Worm (Caenorhabditis elegans) whole organism, late embryonic: ENCODE data around the gene ZK250.14.

Experiments used
- C08G9.2 ChIP-seq: sonication (generic microtip); optimal IDR thresholded peaks from 2 replicates; lab custom pipeline; 2016; ENCODE audit warnings: mild to moderate bottlenecking, missing genetic modification characterization, moderate library complexity, missing compliant biosample characterization
- C38D4.7 ChIP-seq: fragments of 200-800 bp; sonication (Bioruptor generic); optimal IDR thresholded peaks from 2 replicates; lab custom pipeline; 2018; ENCODE audit warnings: mild to moderate bottlenecking, missing genetic modification characterization, moderate library complexity, missing compliant biosample characterization
- F13H6.1 ChIP-seq: sonication (generic microtip); optimal IDR thresholded peaks from 2 replicates; lab custom pipeline; 2016; ENCODE audit warnings: missing genetic modification characterization, missing compliant biosample characterization
- K02D7.2 ChIP-seq: sonication (generic microtip); optimal IDR thresholded peaks from 2 replicates; lab custom pipeline; 2017; ENCODE audit warnings: mild to moderate bottlenecking, missing genetic modification characterization, missing compliant biosample characterization
- K09A11.1 ChIP-seq: sonication (generic microtip); optimal IDR thresholded peaks from 2 replicates; lab custom pipeline; 2017; ENCODE audit warnings: antibody characterized with exemption, mild to moderate bottlenecking, missing genetic modification characterization, missing compliant biosample characterization; ENCODE audit not compliant: insufficient read depth
- T23F11.4 ChIP-seq: fragments of 200-800 bp; sonication (Bioruptor generic); optimal IDR thresholded peaks from 2 replicates; lab custom pipeline; 2018; ENCODE audit warnings: mild to moderate bottlenecking, missing genetic modification characterization, missing compliant biosample characterization
- ahr-1 ChIP-seq: sonication (generic microtip); optimal IDR thresholded peaks from 2 replicates; lab custom pipeline; 2016; ENCODE audit warnings: missing genetic modification characterization, missing compliant biosample characterization
- ama-1 ChIP-seq: fragments of 150-350 bp; optimal IDR thresholded peaks from 2 replicates; lab custom pipeline; 2014
- ceh-14 ChIP-seq: sonication (generic microtip); optimal IDR thresholded peaks from 2 replicates; lab custom pipeline; 2016; ENCODE audit warnings: missing genotype, missing genetic modification characterization, missing compliant biosample characterization
- ceh-24 ChIP-seq: sonication (generic microtip); optimal IDR thresholded peaks from 2 replicates; lab custom pipeline; 2016; ENCODE audit warnings: mild to moderate bottlenecking, missing genetic modification characterization, missing compliant biosample characterization
- ceh-30 ChIP-seq: fragments of 150-350 bp; optimal IDR thresholded peaks from 2 replicates; lab custom pipeline; 2014; ENCODE audit warnings: missing biosample characterization, missing genetic modification characterization
- ceh-31 ChIP-seq: sonication (generic microtip); optimal IDR thresholded peaks from 2 replicates; lab custom pipeline; 2016; ENCODE audit warnings: missing genetic modification characterization, missing compliant biosample characterization
- ceh-48 ChIP-seq: sonication (generic microtip); optimal IDR thresholded peaks from 2 replicates; lab custom pipeline; 2016; ENCODE audit warnings: missing genetic modification characterization, inconsistent platforms, missing compliant biosample characterization
- ceh-6 ChIP-seq: fragments of 200-800 bp; sonication (Bioruptor generic); optimal IDR thresholded peaks from 2 replicates; lab custom pipeline; 2018; ENCODE audit warnings: mild to moderate bottlenecking, missing genetic modification characterization, missing compliant biosample characterization
- elt-2 ChIP-seq: sonication (generic microtip); optimal IDR thresholded peaks from 2 replicates; lab custom pipeline; 2016; ENCODE audit warnings: missing genetic modification reagents, missing genetic modification characterization, missing compliant biosample characterization
- elt-4 ChIP-seq: sonication (generic microtip); optimal IDR thresholded peaks from 2 replicates; lab custom pipeline; 2016; ENCODE audit warnings: missing genetic modification characterization, missing compliant biosample characterization
- fkh-10 ChIP-seq: fragments of 150-350 bp; optimal IDR thresholded peaks from 2 replicates; lab custom pipeline; 2014; ENCODE audit warnings: missing biosample characterization, missing genetic modification reagents, missing genetic modification characterization
- fkh-6 ChIP-seq: sonication (generic microtip); optimal IDR thresholded peaks from 2 replicates; lab custom pipeline; 2016; ENCODE audit warnings: missing genetic modification characterization, missing compliant biosample characterization
- hlh-13 ChIP-seq: fragments of 200-800 bp; sonication (Bioruptor generic); optimal IDR thresholded peaks from 2 replicates; lab custom pipeline; 2018; ENCODE audit warnings: mild to moderate bottlenecking, missing genetic modification characterization, missing compliant biosample characterization
- hlh-15 ChIP-seq: sonication (generic microtip); optimal IDR thresholded peaks from 2 replicates; lab custom pipeline; 2016; ENCODE audit warnings: missing genetic modification characterization, missing compliant biosample characterization
- lim-6 ChIP-seq: sonication (generic microtip); optimal IDR thresholded peaks from 2 replicates; lab custom pipeline; 2016; ENCODE audit warnings: missing genetic modification characterization, missing compliant biosample characterization
- lin-11 ChIP-seq: fragments of 200-800 bp; sonication (Bioruptor generic); optimal IDR thresholded peaks from 2 replicates; lab custom pipeline; 2018; ENCODE audit warnings: mild to moderate bottlenecking, missing genetic modification characterization, missing compliant biosample characterization
- mec-3 ChIP-seq: sonication (generic microtip); optimal IDR thresholded peaks from 2 replicates; lab custom pipeline; 2016; ENCODE audit warnings: borderline replicate concordance, missing genetic modification characterization, missing compliant biosample characterization
- nfya-1 ChIP-seq: sonication (generic microtip); optimal IDR thresholded peaks from 2 replicates; lab custom pipeline; 2017; ENCODE audit warnings: missing genetic modification characterization, mild to moderate bottlenecking, missing compliant biosample characterization, antibody characterized with exemption, moderate library complexity
- odd-2 ChIP-seq: sonication (generic microtip); optimal IDR thresholded peaks from 2 replicates; lab custom pipeline; 2017; ENCODE audit warnings: antibody characterized with exemption, mild to moderate bottlenecking, missing genetic modification characterization, missing compliant biosample characterization
- pag-3 ChIP-seq: sonication (generic microtip); optimal IDR thresholded peaks from 2 replicates; lab custom pipeline; 2016; ENCODE audit warnings: missing compliant biosample characterization, missing genetic modification characterization, borderline replicate concordance
- pat-9 ChIP-seq: fragments of 200-800 bp; sonication (Bioruptor generic); optimal IDR thresholded peaks from 2 replicates; lab custom pipeline; 2018; ENCODE audit warnings: mild to moderate bottlenecking, missing genetic modification characterization, moderate library complexity, missing compliant biosample characterization
- pax-1 ChIP-seq: fragments of 150-350 bp; optimal IDR thresholded peaks from 2 replicates; lab custom pipeline; 2014; ENCODE audit warnings: missing biosample characterization, missing genetic modification characterization
- pros-1 ChIP-seq: fragments of 150-350 bp; optimal IDR thresholded peaks from 2 replicates; lab custom pipeline; 2014; ENCODE audit warnings: missing biosample characterization, missing genetic modification reagents, missing genetic modification characterization
- rnt-1 ChIP-seq: sonication (generic microtip); optimal IDR thresholded peaks from 2 replicates; lab custom pipeline; 2016; ENCODE audit warnings: missing genetic modification characterization, missing compliant biosample characterization
- sdc-2 ChIP-seq: sonication (generic microtip); optimal IDR thresholded peaks from 2 replicates; lab custom pipeline; 2016; ENCODE audit warnings: missing genotype, missing genetic modification characterization, missing compliant biosample characterization
- sox-2 ChIP-seq: fragments of 200-800 bp; sonication (Bioruptor generic); IDR thresholded peaks from 2 replicates; pipeline ENCODE4 v1.3.6; 2022; ENCODE audit warnings: missing genetic modification reagents, missing genetic modification characterization, missing compliant biosample characterization
- syd-9 ChIP-seq: sonication (generic microtip); optimal IDR thresholded peaks from 2 replicates; lab custom pipeline; 2016; ENCODE audit warnings: mild to moderate bottlenecking, missing genetic modification characterization, moderate library complexity, missing compliant biosample characterization
- tbx-2 ChIP-seq: sonication (generic microtip); optimal IDR thresholded peaks from 2 replicates; lab custom pipeline; 2016; ENCODE audit warnings: missing genetic modification characterization, missing compliant biosample characterization
- ttx-3 ChIP-seq: sonication (generic microtip); optimal IDR thresholded peaks from 2 replicates; lab custom pipeline; 2016; ENCODE audit warnings: missing genetic modification reagents, missing genetic modification characterization, missing compliant biosample characterization
- unc-3 ChIP-seq, 2 experiments: fragments of 200-800 bp in 1 of 2; sonication (Bioruptor generic) in 1 of 2; sonication (generic microtip) in 1 of 2; conservative IDR thresholded peaks in 1 of 2; optimal IDR thresholded peaks in 1 of 2; 2 replicates each; pipeline versions ENCODE4 v1.3.6 to Lab custom; 2016 to 2022; ENCODE audit warnings: missing compliant biosample characterization in 2 of 2, missing genetic modification characterization in 2 of 2, missing genetic modification reagents in 1 of 2
- unc-42 ChIP-seq: sonication (generic microtip); optimal IDR thresholded peaks from 2 replicates; lab custom pipeline; 2016; ENCODE audit warnings: missing genotype, missing genetic modification characterization, missing compliant biosample characterization
- unc-55 ChIP-seq: sonication (generic microtip); optimal IDR thresholded peaks from 2 replicates; lab custom pipeline; 2017; ENCODE audit warnings: missing biosample characterization, missing genetic modification reagents, missing genetic modification characterization
- unc-86 ChIP-seq: sonication (generic microtip); optimal IDR thresholded peaks from 2 replicates; lab custom pipeline; 2016; ENCODE audit warnings: missing genetic modification characterization, missing compliant biosample characterization
- ztf-16 ChIP-seq: sonication (generic microtip); optimal IDR thresholded peaks from 2 replicates; lab custom pipeline; 2017; ENCODE audit warnings: missing genetic modification characterization, missing compliant biosample characterization

The ZK250.14 gene

DNA sequence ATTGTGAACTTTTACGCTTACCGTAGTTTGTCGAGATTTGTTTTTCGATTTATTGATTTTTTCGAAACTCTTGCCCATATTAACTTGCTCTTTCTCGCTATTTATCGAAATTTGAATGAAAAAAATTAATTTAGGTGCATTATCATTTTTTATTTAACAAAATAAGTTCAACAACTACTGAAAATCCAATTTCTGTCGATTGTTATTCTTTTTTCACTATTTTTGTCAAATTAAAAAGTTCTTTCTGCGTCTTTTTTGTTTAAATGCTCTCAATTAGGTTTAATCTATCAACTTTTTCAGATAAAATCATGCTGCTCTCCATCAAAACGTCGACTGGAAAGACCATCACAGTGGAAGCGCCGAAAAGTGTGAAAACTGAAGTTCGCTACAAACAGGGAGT, 18.8 kb downstream of the ZK250.14 start, which contains the start of gene F52C6.2:
TSS of gene F52C6.2 (plus strand) at position 301 of the 400 bp plus-strand sequence.
- TF ChIP-seq ztf-16 (tag; lab: Kevin White, UChicago) (no peak), syd-9 (tag; lab: Kevin White, UChicago) (no peak), odd-2 (tag; lab: Kevin White, UChicago) (no peak), hlh-15 (no peak), lim-6 (no peak), unc-86 (no peak), elt-4 (tag; lab: Kevin White, UChicago) (no peak), ceh-14 (tag; lab: Kevin White, UChicago) (no peak), lin-11 (no peak), sdc-2 (tag; lab: Kevin White, UChicago) (no peak), pros-1 (no peak)

DNA sequence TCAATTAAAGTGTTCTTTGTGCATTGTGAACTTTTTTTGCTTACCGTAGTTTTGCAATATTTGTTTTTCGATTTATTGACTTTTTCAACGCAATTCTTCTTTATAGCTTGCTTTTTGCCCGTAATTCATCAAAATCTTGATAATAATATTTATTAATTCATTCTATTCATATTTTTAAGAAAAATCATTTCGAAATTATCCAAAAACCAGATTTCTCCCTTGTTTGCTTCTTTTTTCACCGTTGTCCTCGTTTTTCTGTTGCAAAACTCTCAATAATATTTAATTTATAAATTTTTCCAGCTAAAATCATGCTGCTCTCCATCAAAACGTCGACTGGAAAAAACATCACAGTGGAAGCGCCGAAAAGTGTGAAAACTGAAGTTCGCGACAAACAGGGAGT, 20.5 kb downstream of the ZK250.14 start, which contains the start of gene F52C6.3:
TSS of gene F52C6.3 (plus strand) at position 301 of the 400 bp plus-strand sequence.
- TF ChIP-seq K02D7.2 (tag; lab: Kevin White, UChicago) = no peak
- TF ChIP-seq elt-4 (tag; lab: Kevin White, UChicago) = no peak
- TF ChIP-seq syd-9 (tag; lab: Kevin White, UChicago) = no peak
- no peak for TF ChIP-seq pag-3 (tag; lab: Kevin White, UChicago)
- TF ChIP-seq fkh-10 (GFP tag; lab: Kevin White, UChicago) = no peak
- TF ChIP-seq F13H6.1 (tag; lab: Kevin White, UChicago) = no peak

DNA sequence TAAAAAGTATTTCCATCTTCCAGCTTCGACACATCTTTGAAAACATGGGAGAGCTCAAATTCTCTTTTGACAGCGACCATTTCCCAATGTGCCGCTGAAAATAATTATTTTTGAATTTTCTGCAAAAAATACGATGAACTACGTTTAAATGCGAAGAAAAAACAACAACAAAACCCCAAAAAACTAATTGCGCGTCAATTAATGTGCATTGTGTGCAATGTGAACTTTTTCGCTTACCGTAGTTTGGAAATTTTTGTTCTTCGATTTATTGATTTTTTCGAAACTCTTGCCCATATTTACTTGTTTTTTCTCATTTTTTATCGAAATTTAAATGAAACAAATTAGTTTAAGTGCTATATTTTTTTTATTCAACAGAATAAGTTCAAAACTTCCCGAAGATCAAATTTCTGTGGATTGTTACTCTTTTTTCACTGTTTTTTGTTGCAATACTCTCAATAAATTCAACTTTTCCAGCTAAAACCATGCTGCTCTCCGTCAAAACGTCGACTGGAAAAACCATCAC, 22.3 kb downstream of the ZK250.14 start, which contains the start of the genes bath-2 and F52C6.4:
TSS of gene bath-2 (minus strand) at position 101 of the 523 bp plus-strand sequence.
TSS of gene F52C6.4 (plus strand) at position 473 of the 523 bp plus-strand sequence.
- TF ChIP-seq ceh-6 (GFP tag; lab: Kevin White, UChicago) (no peak), ahr-1 (tag; lab: Kevin White, UChicago) (no peak), fkh-6 (tag; lab: Kevin White, UChicago) (no peak), mec-3 (tag; lab: Kevin White, UChicago) (no peak), pag-3 (tag; lab: Kevin White, UChicago) (no peak), C08G9.2 (tag; lab: Kevin White, UChicago) (no peak), ttx-3 (tag; lab: Kevin White, UChicago) (no peak), sox-2 (GFP tag; lab: Robert Waterston, UW) (no peak), lin-11 (no peak), hlh-13 (no peak), C38D4.7 (no peak), elt-2 (tag; lab: Kevin White, UChicago) (no peak), pat-9 (tag; lab: Kevin White, UChicago) (no peak), ceh-48 (tag; lab: Kevin White, UChicago) (no peak), K09A11.1 (no peak), ceh-31 (tag; lab: Kevin White, UChicago) (no peak)

DNA sequence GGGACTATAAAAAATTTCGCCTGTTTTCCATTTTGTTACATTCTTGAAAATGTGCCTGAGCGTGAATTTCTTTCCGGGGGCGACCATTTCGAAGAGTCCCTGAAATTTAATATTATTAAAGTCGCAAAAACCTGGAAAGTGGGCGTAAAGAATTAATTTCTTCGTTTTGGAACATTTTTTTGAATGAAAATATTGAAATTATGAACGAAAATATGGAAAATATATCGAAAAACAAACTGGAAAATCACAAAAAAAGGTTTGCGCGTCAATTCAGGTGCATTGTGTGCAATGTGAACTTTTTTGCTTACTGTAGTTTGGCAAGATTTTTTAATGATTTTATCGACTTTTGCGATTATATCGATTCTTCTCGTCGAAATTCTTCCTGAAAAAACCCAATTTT, 24.0 kb downstream of the ZK250.14 start, which contains the start of gene bath-7:
TSS of gene bath-7 (minus strand) at position 101 of the 400 bp plus-strand sequence.
- TF ChIP-seq nfya-1 (tag; lab: Kevin White, UChicago) (no peak), sox-2 (GFP tag; lab: Robert Waterston, UW) (no peak), ceh-48 (tag; lab: Kevin White, UChicago) (no peak), ceh-31 (tag; lab: Kevin White, UChicago) (no peak), ama-1 (lab: Kevin White, UChicago) (no peak), unc-86 (no peak), unc-55 (no peak), K02D7.2 (tag; lab: Kevin White, UChicago) (no peak), sdc-2 (tag; lab: Kevin White, UChicago) (no peak), elt-4 (tag; lab: Kevin White, UChicago) (no peak), lim-6 (no peak), unc-42 (tag; lab: Kevin White, UChicago) (no peak), T23F11.4 (GFP tag; lab: Kevin White, UChicago) (no peak), rnt-1 (tag; lab: Kevin White, UChicago) (no peak), pat-9 (tag; lab: Kevin White, UChicago) (no peak), tbx-2 (tag; lab: Kevin White, UChicago) (no peak), ceh-24 (tag; lab: Kevin White, UChicago) (no peak), unc-3 (GFP tag; conservative IDR thresholded peaks at IDR 0.05; lab: Robert Waterston, UW) (no peak), unc-3 (tag; optimal IDR thresholded peaks at IDR 0.05; lab: Kevin White, UChicago) (no peak), ceh-30 (tag; lab: Kevin White, UChicago) (no peak), pax-1 (tag; lab: Kevin White, UChicago) (no peak)
